Worm (Caenorhabditis elegans) whole organism, L4/young adult: Measurements from ENCODE around the gene F42A6.6.

Experiments
- W03F9.2 ChIP-seq: fragments of 150-350 bp; optimal IDR thresholded peaks from 2 replicates; lab custom pipeline; 2014; ENCODE audit warnings: missing biosample characterization, missing genetic modification characterization
- dao-5 ChIP-seq: sonication (generic microtip); optimal IDR thresholded peaks from 2 replicates; lab custom pipeline; 2016; ENCODE audit warnings: missing genotype, missing genetic modification characterization, moderate library complexity, missing compliant biosample characterization
- him-1 ChIP-seq: sonication (generic microtip); optimal IDR thresholded peaks from 2 replicates; lab custom pipeline; 2016; ENCODE audit warnings: missing genotype, missing genetic modification reagents, missing genetic modification characterization, missing compliant biosample characterization

- TF ChIP-seq him-1 (tag; lab: Kevin White, UChicago), result no peak
- TF ChIP-seq W03F9.2 (tag; lab: Kevin White, UChicago), result no peak
- no peak for TF ChIP-seq dao-5 (tag; lab: Kevin White, UChicago)
Measured at ce11 chrIV:3382338-3382907, 45.8 kb upstream of the F42A6.6 start, which contains the start of gene B0546.3.
